Worm (Caenorhabditis elegans) whole organism, young adult: ENCODE measurements around the gene gstk-1.

Experiments used
- C06A6.2 ChIP-seq: fragments of 200-800 bp; sonication (Bioruptor generic); conservative IDR thresholded peaks from 2 replicates; pipeline ENCODE4 v1.3.6; 2022; ENCODE audit warnings: missing genetic modification characterization, missing compliant biosample characterization
- F39B2.1 ChIP-seq: fragments of 200-800 bp; sonication (Bioruptor generic); IDR thresholded peaks from 2 replicates; pipeline ENCODE4 v1.3.6; 2022; ENCODE audit warnings: missing genetic modification reagents, missing genetic modification characterization, missing compliant biosample characterization
- F49E8.2 ChIP-seq: sonication (generic microtip); optimal IDR thresholded peaks from 3 replicates; lab custom pipeline; 2017; ENCODE audit warnings: missing genetic modification characterization, mild to moderate bottlenecking, missing compliant biosample characterization, antibody characterized with exemption, moderate library complexity; ENCODE audit not compliant: insufficient read depth
- F57A8.1 ChIP-seq: fragments of 200-800 bp; sonication (Bioruptor generic); optimal IDR thresholded peaks from 2 replicates; lab custom pipeline; 2018; ENCODE audit warnings: mild to moderate bottlenecking, missing genetic modification characterization, moderate library complexity, missing compliant biosample characterization
- Y53F4B.3 ChIP-seq: fragments of 200-800 bp; sonication (Bioruptor generic); IDR thresholded peaks from 2 replicates; pipeline ENCODE4 v1.3.6; 2022; ENCODE audit warnings: missing genetic modification reagents, missing genetic modification characterization, missing compliant biosample characterization
- Y67H2A.10 ChIP-seq: fragments of 200-800 bp; sonication (Bioruptor generic); conservative IDR thresholded peaks from 2 replicates; pipeline ENCODE4 v1.3.6; 2022; ENCODE audit warnings: missing genetic modification reagents, missing genetic modification characterization, missing compliant biosample characterization
- athp-1 ChIP-seq: sonication (generic microtip); optimal IDR thresholded peaks from 2 replicates; lab custom pipeline; 2017; ENCODE audit warnings: mild to moderate bottlenecking, missing genetic modification characterization, missing compliant biosample characterization
- attf-3 ChIP-seq: fragments of 200-800 bp; sonication (Bioruptor generic); conservative IDR thresholded peaks from 2 replicates; pipeline ENCODE4 v1.3.6; 2022; ENCODE audit warnings: missing genetic modification reagents, missing genetic modification characterization, missing compliant biosample characterization
- attf-5 ChIP-seq: fragments of 200-800 bp; sonication (Bioruptor generic); optimal IDR thresholded peaks from 2 replicates; lab custom pipeline; 2018; ENCODE audit warnings: mild to moderate bottlenecking, missing genetic modification characterization, missing compliant biosample characterization
- cebp-1 ChIP-seq, 2 experiments: fragments of 200-800 bp in 1 of 2; sonication (Bioruptor generic) in 1 of 2; sonication (generic microtip) in 1 of 2; IDR thresholded peaks in 1 of 2; optimal IDR thresholded peaks in 1 of 2; 2 replicates each; pipeline versions ENCODE4 v1.3.6 to Lab custom; 2017 to 2022; ENCODE audit warnings: missing compliant biosample characterization in 2 of 2, missing genetic modification characterization in 2 of 2, mild to moderate bottlenecking in 1 of 2, missing genetic modification reagents in 1 of 2, moderate library complexity in 1 of 2
- ceh-100 ChIP-seq: fragments of 200-800 bp; sonication (Bioruptor generic); IDR thresholded peaks from 2 replicates; pipeline ENCODE4 v1.3.6; 2022; ENCODE audit warnings: missing genetic modification reagents, missing genetic modification characterization, missing compliant biosample characterization
- ceh-58 ChIP-seq: fragments of 200-800 bp; sonication (Bioruptor generic); IDR thresholded peaks from 2 replicates; pipeline ENCODE4 v1.3.6; 2022; ENCODE audit warnings: missing genetic modification characterization, missing compliant biosample characterization
- ceh-79 ChIP-seq: sonication (generic microtip); optimal IDR thresholded peaks from 2 replicates; lab custom pipeline; 2017; ENCODE audit warnings: mild to moderate bottlenecking, missing genetic modification characterization, missing compliant biosample characterization
- gei-17 ChIP-seq: fragments of 200-800 bp; sonication (Bioruptor generic); optimal IDR thresholded peaks from 2 replicates; lab custom pipeline; 2018; ENCODE audit warnings: mild to moderate bottlenecking, missing genetic modification characterization, missing compliant biosample characterization
- hmg-1.2 ChIP-seq: fragments of 200-800 bp; sonication (Bioruptor generic); IDR thresholded peaks from 2 replicates; pipeline ENCODE4 v1.3.6; 2022; ENCODE audit warnings: missing genetic modification reagents, missing genetic modification characterization, missing compliant biosample characterization
- hmg-20 ChIP-seq: fragments of 200-800 bp; sonication (Bioruptor generic); IDR thresholded peaks from 2 replicates; pipeline ENCODE4 v1.3.6; 2022; ENCODE audit warnings: missing genetic modification reagents, missing genetic modification characterization, missing compliant biosample characterization
- lin-26 ChIP-seq: fragments of 200-800 bp; sonication (Bioruptor generic); IDR thresholded peaks from 2 replicates; pipeline ENCODE4 v1.3.6; 2022; ENCODE audit warnings: missing genetic modification reagents, missing genetic modification characterization, missing compliant biosample characterization
- lin-40 ChIP-seq: sonication (generic microtip); optimal IDR thresholded peaks from 2 replicates; lab custom pipeline; 2016; ENCODE audit warnings: missing genetic modification characterization, mild to moderate bottlenecking, missing compliant biosample characterization, missing genotype, missing genetic modification reagents
- lin-54 ChIP-seq: fragments of 200-800 bp; sonication (Bioruptor generic); optimal IDR thresholded peaks from 2 replicates; lab custom pipeline; 2018; ENCODE audit warnings: mild to moderate bottlenecking, missing genetic modification characterization, missing compliant biosample characterization
- lir-1 ChIP-seq: fragments of 200-800 bp; sonication (Bioruptor generic); conservative IDR thresholded peaks from 2 replicates; pipeline ENCODE4 v1.3.6; 2022; ENCODE audit warnings: missing genetic modification reagents, missing genetic modification characterization, missing compliant biosample characterization
- madf-3 ChIP-seq: fragments of 200-800 bp; sonication (Bioruptor generic); IDR thresholded peaks from 2 replicates; pipeline ENCODE4 v1.3.6; 2022; ENCODE audit warnings: missing genetic modification reagents, missing genetic modification characterization, missing compliant biosample characterization
- mel-28 ChIP-seq: sonication (generic microtip); optimal IDR thresholded peaks from 2 replicates; lab custom pipeline; 2016; ENCODE audit warnings: borderline replicate concordance, mild to moderate bottlenecking, missing genetic modification characterization, missing compliant biosample characterization
- mes-4 ChIP-seq: sonication (generic microtip); optimal IDR thresholded peaks from 2 replicates; lab custom pipeline; 2016; ENCODE audit warnings: missing genotype, missing genetic modification characterization, missing compliant biosample characterization
- nfya-1 ChIP-seq: sonication (generic microtip); optimal IDR thresholded peaks from 2 replicates; lab custom pipeline; 2017; ENCODE audit warnings: antibody characterized with exemption, missing compliant biosample characterization, missing genetic modification characterization, borderline replicate concordance; ENCODE audit not compliant: insufficient read depth
- nfyb-1 ChIP-seq: fragments of 200-800 bp; sonication (Bioruptor generic); IDR thresholded peaks from 2 replicates; pipeline ENCODE4 v1.3.6; 2022; ENCODE audit warnings: missing genetic modification reagents, missing genetic modification characterization, missing compliant biosample characterization
- nhr-80 ChIP-seq: sonication (generic microtip); optimal IDR thresholded peaks from 2 replicates; lab custom pipeline; 2016; ENCODE audit warnings: missing genetic modification characterization, missing compliant biosample characterization
- pha-4 ChIP-seq: fragments of 150-350 bp; sonication (generic microtip); optimal IDR thresholded peaks from 2 replicates; lab custom pipeline; 2014; ENCODE audit warnings: missing biosample characterization, missing genetic modification reagents, missing genetic modification characterization
- snpc-1.1 ChIP-seq: sonication (generic microtip); optimal IDR thresholded peaks from 2 replicates; lab custom pipeline; 2017; ENCODE audit warnings: missing genetic modification characterization, mild to moderate bottlenecking, missing compliant biosample characterization, antibody characterized with exemption, moderate library complexity, missing genotype, missing genetic modification reagents; ENCODE audit not compliant: insufficient read depth
- snpc-3.4 ChIP-seq: sonication (generic microtip); optimal IDR thresholded peaks from 2 replicates; lab custom pipeline; 2017; ENCODE audit warnings: missing genetic modification characterization, mild to moderate bottlenecking, missing compliant biosample characterization, antibody characterized with exemption, moderate library complexity, missing genotype, missing genetic modification reagents
- somi-1 ChIP-seq: fragments of 200-800 bp; sonication (Bioruptor generic); optimal IDR thresholded peaks from 2 replicates; lab custom pipeline; 2018; ENCODE audit warnings: mild to moderate bottlenecking, missing genetic modification characterization, missing compliant biosample characterization
- zim-3 ChIP-seq: sonication (generic microtip); optimal IDR thresholded peaks from 2 replicates; lab custom pipeline; 2017; ENCODE audit warnings: mild to moderate bottlenecking, missing genetic modification characterization, moderate library complexity, missing compliant biosample characterization
- ztf-28 ChIP-seq: fragments of 200-800 bp; sonication (Bioruptor generic); IDR thresholded peaks from 2 replicates; pipeline ENCODE4 v1.3.6; 2022; ENCODE audit warnings: missing genetic modification reagents, missing genetic modification characterization, missing compliant biosample characterization

gstk-1 gene

DNA sequence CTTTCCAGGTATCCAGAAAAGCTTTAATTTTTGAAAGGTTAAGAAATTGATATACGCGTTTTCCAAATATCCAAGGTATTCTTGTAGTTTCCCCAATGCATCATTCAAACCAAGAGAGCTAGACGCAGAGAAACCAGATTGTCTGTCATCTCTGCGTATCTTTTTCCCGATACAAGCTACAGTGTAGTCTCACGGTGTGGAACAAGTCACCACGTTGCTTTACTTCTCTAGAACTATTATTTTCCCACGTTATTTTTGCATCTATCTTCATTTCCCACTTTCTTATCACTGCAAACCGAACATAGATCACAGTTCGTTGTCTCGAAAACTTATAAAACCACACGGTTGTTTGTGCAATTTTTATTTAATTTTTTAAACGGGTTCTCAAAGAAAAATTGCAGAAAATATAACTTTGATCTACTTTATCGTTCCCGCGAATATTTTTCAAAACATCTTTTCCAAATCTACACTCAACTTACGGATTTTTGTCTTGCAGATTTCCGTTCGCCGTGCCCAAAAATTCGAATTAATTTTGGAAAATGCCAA is at the start of gene gstk-1:
gstk-1 (plus strand) TSS at position 496 of the 546 bp plus-strand sequence.
- no peak for TF ChIP-seq nfyb-1 (GFP tag; lab: Robert Waterston, UW)
- TF ChIP-seq nhr-80 (tag; lab: Kevin White, UChicago) = peak; percentile 53
- no peak for TF ChIP-seq F49E8.2 (tag; lab: Kevin White, UChicago)
- TF ChIP-seq zim-3 (tag; lab: Kevin White, UChicago) = no peak
- no peak for TF ChIP-seq snpc-1.1 (tag; lab: Kevin White, UChicago)
- TF ChIP-seq mes-4 = no peak
- no peak for TF ChIP-seq attf-5 (GFP tag; lab: Kevin White, UChicago)
- TF ChIP-seq lin-40 (tag; lab: Kevin White, UChicago) = peak; percentile 17
- no peak for TF ChIP-seq athp-1 (tag; lab: Kevin White, UChicago)
- TF ChIP-seq lin-26 (GFP tag; lab: Robert Waterston, UW) = no peak
- no peak for TF ChIP-seq ceh-58 (GFP tag; lab: Robert Waterston, UW)
- TF ChIP-seq hmg-1.2 = peak; percentile 26; the same call in 1 of the 2 replicates
- no peak for TF ChIP-seq madf-3 (GFP tag; lab: Robert Waterston, UW)
- TF ChIP-seq lir-1 (GFP tag; lab: Robert Waterston, UW) = no peak
- no peak for TF ChIP-seq lin-54 (GFP tag; lab: Kevin White, UChicago)
- TF ChIP-seq, all 124 proteins: peak for 3

DNA sequence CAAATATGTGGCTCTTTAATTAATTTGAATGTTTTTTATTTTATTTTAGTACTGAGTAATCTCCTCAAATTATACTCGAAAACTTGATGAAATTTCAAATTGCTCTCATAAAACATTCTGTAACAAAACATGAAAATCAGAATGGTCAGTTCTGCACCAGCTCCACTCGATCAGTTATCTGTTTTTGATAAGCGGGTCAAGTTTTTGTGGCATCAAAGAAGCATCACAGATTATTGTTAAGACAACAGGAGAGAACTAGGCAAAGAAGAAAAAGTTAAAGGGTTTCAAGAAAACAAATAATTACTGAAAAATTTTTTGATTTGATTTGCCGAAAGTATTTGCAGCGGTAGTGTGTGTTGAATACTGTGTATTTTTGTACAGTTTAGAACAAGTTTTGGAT is 49.4 kb upstream of the gstk-1 start:
- TF ChIP-seq snpc-1.1 (tag; lab: Kevin White, UChicago) (no peak), gei-17 (no peak), nhr-80 (tag; lab: Kevin White, UChicago) (peak; percentile 15), somi-1 (GFP tag; lab: Kevin White, UChicago) (no peak), pha-4 (tag; lab: Kevin White, UChicago) (peak; percentile 19)

DNA sequence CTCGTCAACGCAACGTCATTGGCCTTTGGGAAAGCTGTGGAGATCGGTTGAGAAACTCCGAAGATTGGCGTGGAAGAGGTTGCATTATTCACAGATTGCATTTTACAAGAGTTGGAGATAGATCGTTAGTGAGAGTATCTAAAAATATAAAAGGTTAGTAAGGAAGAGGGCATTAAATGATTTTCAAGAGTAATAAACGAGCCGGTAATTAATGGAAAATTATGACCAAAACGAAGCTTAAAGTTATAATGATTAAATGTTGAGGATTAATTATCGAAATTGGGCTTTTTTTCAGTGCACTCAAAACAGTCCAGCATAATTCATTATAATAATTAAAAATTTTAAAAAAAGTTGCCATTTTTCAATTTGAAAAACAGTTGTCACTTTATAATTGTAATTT is 47.2 kb upstream of the gstk-1 start, which contains the start of gene pap-2:
pap-2 (minus strand) TSS at position 101 of the 400 bp plus-strand sequence.
- TF ChIP-seq F39B2.1 (no peak), snpc-3.4 (tag; lab: Kevin White, UChicago) (no peak), Y67H2A.10 (GFP tag; lab: Robert Waterston, UW) (no peak), ceh-100 (GFP tag; lab: Robert Waterston, UW) (no peak), mel-28 (tag; lab: Kevin White, UChicago) (no peak), ztf-28 (no peak), attf-3 (no peak), ceh-58 (GFP tag; lab: Robert Waterston, UW) (no peak), nfya-1 (tag; lab: Kevin White, UChicago) (no peak), Y53F4B.3 (no peak), hmg-20 (GFP tag; lab: Robert Waterston, UW) (no peak)

DNA sequence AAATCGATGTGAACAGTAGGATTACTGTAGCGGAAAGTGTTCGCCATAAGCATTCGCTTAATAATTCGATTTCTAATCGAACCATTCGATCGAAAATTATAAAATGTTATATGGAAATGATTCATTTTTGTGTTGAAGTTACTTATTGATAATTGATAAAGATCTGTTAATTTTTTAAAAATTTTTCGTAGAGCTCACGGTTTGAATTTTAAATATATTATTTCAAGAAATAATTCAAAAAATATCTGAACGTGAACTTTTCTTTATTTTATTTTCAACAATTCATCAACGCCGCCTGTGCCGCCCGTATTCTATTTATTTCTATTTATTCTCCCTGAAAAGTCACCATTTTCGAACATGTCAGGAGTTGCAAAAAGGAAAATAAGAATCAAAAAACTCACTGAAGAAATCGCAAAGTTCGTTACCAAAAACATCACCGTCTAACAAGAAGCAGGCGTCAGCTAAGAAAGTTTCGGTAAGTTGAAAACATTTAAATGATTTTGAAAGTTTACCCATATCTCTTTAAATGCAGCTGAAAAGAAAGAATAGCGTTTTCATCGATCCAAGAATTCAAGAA is 45.1 kb upstream of the gstk-1 start, which contains the start of the genes T15H9.5 and T15H9.4:
T15H9.5 (minus strand) TSS at position 101 of the 577 bp plus-strand sequence.
T15H9.4 (plus strand) TSS at position 527 of the 577 bp plus-strand sequence.
- TF ChIP-seq F57A8.1 (GFP tag; lab: Kevin White, UChicago) (no peak), ceh-79 (no peak), C06A6.2 (no peak), cebp-1 (GFP tag; IDR thresholded peaks at IDR 0.05; lab: Robert Waterston, UW) (no peak), cebp-1 (tag; optimal IDR thresholded peaks at IDR 0.05; lab: Kevin White, UChicago) (no peak)
- TF ChIP-seq, all 124 proteins: peak for 0
